Fruit fly (Drosophila melanogaster): Measurements from ENCODE around the gene CG8010.
A peak's percentile ranks its signal among the peaks of the same experiment; 100 is the strongest.

CG8010 gene

DNA sequence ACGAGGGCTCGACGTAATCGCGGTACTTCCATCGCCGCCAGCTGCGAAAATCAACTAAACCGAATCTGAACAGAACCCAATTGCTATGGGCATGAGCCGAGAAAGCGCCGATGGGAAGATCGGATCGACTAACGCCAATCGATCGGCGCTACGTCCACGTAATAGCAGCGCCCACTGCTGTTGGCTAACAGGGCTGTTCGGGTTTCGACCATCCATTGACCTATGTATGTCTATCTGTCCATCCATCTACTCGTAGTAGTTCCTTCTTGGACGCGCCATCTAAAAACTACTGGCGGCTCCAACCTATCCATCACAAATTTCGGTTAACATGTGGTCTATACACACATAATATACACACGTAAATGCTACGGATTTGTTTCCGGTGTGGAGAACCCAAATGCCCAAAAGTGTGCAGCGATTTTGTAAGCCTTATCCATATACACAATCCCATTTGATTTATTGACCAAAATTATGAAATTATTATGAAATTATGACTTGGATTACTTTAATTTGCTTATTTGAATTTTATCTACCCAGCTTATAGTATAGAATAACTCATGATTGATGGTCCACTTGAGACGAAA lies 26.8 kb downstream of the CG8010 start, which contains the start of gene CG14196 (continued):
- no peak for TF ChIP-seq chinmo (GFP tag; IDR thresholded peaks at IDR 0.05; ENCODE audit: partially characterized antibody)
- TF ChIP-seq Dip3 (GFP tag; optimal IDR thresholded peaks at IDR 0.05), result no peak
- no peak for TF ChIP-seq Bteb2 (GFP tag; optimal IDR thresholded peaks at IDR 0.05)
- TF ChIP-seq twi (tag; optimal IDR thresholded peaks at IDR 0.05), result no peak
- no peak for TF ChIP-seq CG9609 (GFP tag; optimal IDR thresholded peaks at IDR 0.05)
- no peak for TF ChIP-seq Usf (GFP tag; optimal IDR thresholded peaks at IDR 0.05)
- no peak for TF ChIP-seq GATAe (GFP tag; conservative IDR thresholded peaks at IDR 0.05)
- TF ChIP-seq CG8281 (tag; optimal IDR thresholded peaks at IDR 0.05), result peak; percentile 69
- no peak for TF ChIP-seq exex (tag; optimal IDR thresholded peaks at IDR 0.05)
- TF ChIP-seq CG6683 (GFP tag; optimal IDR thresholded peaks at IDR 0.05), result no peak
- peak; percentile 52 for TF ChIP-seq CG8290 (GFP tag; optimal IDR thresholded peaks at IDR 0.05)
- peak in 1 of 2 experiments; percentile 24 for TF ChIP-seq CG8290 (tag; optimal IDR thresholded peaks at IDR 0.05)
- no peak for TF ChIP-seq CG2120 (GFP tag; optimal IDR thresholded peaks at IDR 0.05)
- TF ChIP-seq CG8478 (optimal IDR thresholded peaks at IDR 0.05), result no peak
- TF ChIP-seq CG12744 (GFP tag; optimal IDR thresholded peaks at IDR 0.05), result no peak
- peak; percentile 25; the same call in 1 of the 2 replicates for TF ChIP-seq Bgb (GFP tag; IDR thresholded peaks at IDR 0.05; ENCODE audit: partially characterized antibody)
- no peak for TF ChIP-seq CG34422 (GFP tag; IDR thresholded peaks at IDR 0.05)
- no peak for TF ChIP-seq Atf-2 (GFP tag; optimal IDR thresholded peaks at IDR 0.05)
- TF ChIP-seq CG7372 (GFP tag; IDR thresholded peaks at IDR 0.05), result no peak
- TF ChIP-seq unpg (GFP tag; optimal IDR thresholded peaks at IDR 0.05), result no peak
- peak; percentile 2 for TF ChIP-seq CG1603 (tag; optimal IDR thresholded peaks at IDR 0.05)

DNA sequence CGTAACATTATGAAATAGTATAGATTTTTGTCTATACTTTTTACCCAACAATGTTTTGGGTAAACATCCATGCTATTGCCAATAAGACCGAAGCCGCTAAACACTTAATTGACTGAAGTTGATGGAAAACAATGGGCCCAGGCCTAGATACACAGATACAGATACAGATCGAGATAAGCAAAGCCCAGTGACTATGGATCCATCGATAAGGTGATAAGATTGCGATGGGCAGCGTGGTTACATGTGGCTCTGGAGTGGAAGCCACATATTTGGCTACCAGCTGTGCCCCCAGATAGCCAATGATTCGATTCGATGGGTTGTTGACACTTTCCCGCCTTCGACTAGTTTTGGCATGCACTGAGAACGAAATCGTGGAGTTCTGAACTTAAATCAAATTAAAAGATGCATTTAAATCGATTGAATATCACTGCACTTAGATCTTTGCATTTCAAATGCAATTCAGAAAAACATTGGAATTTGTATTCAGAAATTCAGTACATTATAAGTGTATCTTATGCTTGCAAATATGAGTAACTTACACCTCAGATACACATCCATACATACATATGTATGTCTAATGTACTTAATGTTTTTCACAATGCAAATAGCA lies 28.4 kb downstream of the CG8010 start:
- TF ChIP-seq CG8924 (tag; optimal IDR thresholded peaks at IDR 0.05), result no peak
- TF ChIP-seq mirr (GFP tag; optimal IDR thresholded peaks at IDR 0.05), result peak; percentile 7
- TF ChIP-seq CG11695 (GFP tag; IDR thresholded peaks at IDR 0.05), result no peak
- TF ChIP-seq luna (GFP tag; optimal IDR thresholded peaks at IDR 0.05), result no peak
- no peak for TF ChIP-seq sqz (GFP tag; optimal IDR thresholded peaks at IDR 0.05)
- no peak for TF ChIP-seq CG8388 (GFP tag; optimal IDR thresholded peaks at IDR 0.05)
- TF ChIP-seq grn (GFP tag; optimal IDR thresholded peaks at IDR 0.05), result peak; percentile 90
- no peak for TF ChIP-seq CG2712 (tag; optimal IDR thresholded peaks at IDR 0.05)
- TF ChIP-seq CG14441 (GFP tag; IDR thresholded peaks at IDR 0.05), result no peak
- TF ChIP-seq CrebB (tag; optimal IDR thresholded peaks at IDR 0.05), result no peak
- TF ChIP-seq twi (tag; optimal IDR thresholded peaks at IDR 0.05), result peak; percentile 8
- TF ChIP-seq tin (GFP tag; optimal IDR thresholded peaks at IDR 0.05), result no peak
- TF ChIP-seq stwl (tag; optimal IDR thresholded peaks at IDR 0.05), result no peak
- peak; percentile 43 for TF ChIP-seq exex (tag; optimal IDR thresholded peaks at IDR 0.05)
- 0 out of 3 replicates have a peak, but pooled peaks have one; percentile 9 for TF ChIP-seq CG34422 (GFP tag; IDR thresholded peaks at IDR 0.05)
- TF ChIP-seq CG34376 (GFP tag; optimal IDR thresholded peaks at IDR 0.05), result peak; percentile 33
- TF ChIP-seq Hr39 (optimal IDR thresholded peaks at IDR 0.05), result no peak
- TF ChIP-seq sens (GFP tag), result peak; percentile 64
- TF ChIP-seq CG11398 (GFP tag; optimal IDR thresholded peaks at IDR 0.05), result no peak
- TF ChIP-seq lab (GFP tag; optimal IDR thresholded peaks at IDR 0.05), result peak; percentile 11
- TF ChIP-seq wek (GFP tag; optimal IDR thresholded peaks at IDR 0.05), result no peak
- TF ChIP-seq CG4404 (GFP tag; IDR thresholded peaks at IDR 0.05), result no peak
- TF ChIP-seq sd (tag; optimal IDR thresholded peaks at IDR 0.05), result peak; percentile 33
- TF ChIP-seq Med (GFP tag), result peak; percentile 60
- 0 out of 2 replicates have a peak, but pooled peaks have one; percentile 13 for TF ChIP-seq Atf6 (GFP tag; IDR thresholded peaks at IDR 0.05)
- no peak for TF ChIP-seq CG17385 (GFP tag; optimal IDR thresholded peaks at IDR 0.05)
- TF ChIP-seq CG11093 (GFP tag; IDR thresholded peaks at IDR 0.05), result no peak
- 0 out of 2 replicates have a peak, but pooled peaks have one; percentile 25 for TF ChIP-seq Rfx (GFP tag; IDR thresholded peaks at IDR 0.05)
- no peak for TF ChIP-seq CG31365 (tag; optimal IDR thresholded peaks at IDR 0.05)
- TF ChIP-seq CG4820 (GFP tag; optimal IDR thresholded peaks at IDR 0.05), result no peak
- TF ChIP-seq dpn (GFP tag; optimal IDR thresholded peaks at IDR 0.05), result no peak
- TF ChIP-seq Ssrp (tag; optimal IDR thresholded peaks at IDR 0.05), result no peak
